Worm (Caenorhabditis elegans): Measurements from ENCODE around the gene clec-66.
A peak's percentile ranks its signal among the peaks of the same experiment; 100 is the strongest.

clec-66 gene

ce11 chrII:12939801-12940200 lies 35.6 kb downstream of the clec-66 start, which contains the start of gene arrd-10:
Gene arrd-10, plus strand, starts transcription at chrII:12940101.
- no peak for TF ChIP-seq nhr-25 (tag; optimal IDR thresholded peaks at IDR 0.05)
- TF ChIP-seq fos-1 (tag; optimal IDR thresholded peaks at IDR 0.05), result no peak
- no peak for TF ChIP-seq elt-3 (tag; optimal IDR thresholded peaks at IDR 0.05)
- no peak for TF ChIP-seq nhr-11 (tag; optimal IDR thresholded peaks at IDR 0.05)
- no peak for TF ChIP-seq Y55F3AM.14 (GFP tag; optimal IDR thresholded peaks at IDR 0.05)

- TF ChIP-seq sma-3 (GFP tag; optimal IDR thresholded peaks at IDR 0.05) (no peak), ztf-1 (GFP tag; conservative IDR thresholded peaks at IDR 0.05) (no peak), sma-9 (GFP tag; optimal IDR thresholded peaks at IDR 0.05) (no peak), sma-9 (tag; optimal IDR thresholded peaks at IDR 0.05) (no peak), unc-39 (tag; optimal IDR thresholded peaks at IDR 0.05) (no peak), elt-3 (tag; optimal IDR thresholded peaks at IDR 0.05) (no peak), crh-2 (tag; optimal IDR thresholded peaks at IDR 0.05) (no peak), mab-5 (tag; optimal IDR thresholded peaks at IDR 0.05) (no peak), nhr-77 (tag; optimal IDR thresholded peaks at IDR 0.05) (no peak), fos-1 (tag; optimal IDR thresholded peaks at IDR 0.05) (no peak), ceh-16 (tag; optimal IDR thresholded peaks at IDR 0.05) (no peak), nhr-11 (tag; optimal IDR thresholded peaks at IDR 0.05) (no peak), snpc-4 (tag; optimal IDR thresholded peaks at IDR 0.05) (no peak), alr-1 (tag; optimal IDR thresholded peaks at IDR 0.05) (no peak), zag-1 (tag; optimal IDR thresholded peaks at IDR 0.05) (no peak), peb-1 (tag; optimal IDR thresholded peaks at IDR 0.05) (no peak), Y55F3AM.14 (GFP tag; optimal IDR thresholded peaks at IDR 0.05) (no peak), nhr-25 (tag; optimal IDR thresholded peaks at IDR 0.05) (no peak), F13H6.1 (tag; optimal IDR thresholded peaks at IDR 0.05) (no peak), nhr-10 (tag; optimal IDR thresholded peaks at IDR 0.05) (no peak), ztf-4 (tag; optimal IDR thresholded peaks at IDR 0.05) (no peak)
These were observed 38.3 kb downstream of the clec-66 start for ce11 chrII:12942496-12942895.

ce11 chrII:12944587-12945126 lies 40.5 kb downstream of the clec-66 start:
- TF ChIP-seq F13H6.1 (tag; optimal IDR thresholded peaks at IDR 0.05) (peak; percentile 94), fos-1 (tag; optimal IDR thresholded peaks at IDR 0.05) (peak; percentile 70), nhr-6 (tag; optimal IDR thresholded peaks at IDR 0.05) (peak; percentile 74), nhr-25 (tag; optimal IDR thresholded peaks at IDR 0.05) (peak; percentile 89), ama-1 (optimal IDR thresholded peaks at IDR 0.05) (peak; percentile 100), nhr-12 (tag; optimal IDR thresholded peaks at IDR 0.05) (no peak), nhr-77 (tag; optimal IDR thresholded peaks at IDR 0.05) (peak; percentile 63), nhr-11 (tag; optimal IDR thresholded peaks at IDR 0.05) (peak; percentile 20), unc-39 (tag; optimal IDR thresholded peaks at IDR 0.05) (no peak), unc-55 (GFP tag; optimal IDR thresholded peaks at IDR 0.05) (peak; percentile 74), nhr-10 (tag; optimal IDR thresholded peaks at IDR 0.05) (peak; percentile 84), peb-1 (tag; optimal IDR thresholded peaks at IDR 0.05) (no peak), snpc-4 (tag; optimal IDR thresholded peaks at IDR 0.05) (peak; percentile 99), nhr-23 (tag; optimal IDR thresholded peaks at IDR 0.05) (no peak), nhr-237 (tag; optimal IDR thresholded peaks at IDR 0.05) (peak; percentile 70), ZK546.5 (tag; optimal IDR thresholded peaks at IDR 0.05) (peak; percentile 34), nhr-21 (tag; optimal IDR thresholded peaks at IDR 0.05) (peak; percentile 95), egl-27 (tag; optimal IDR thresholded peaks at IDR 0.05) (peak; percentile 85), mdl-1 (tag; optimal IDR thresholded peaks at IDR 0.05) (peak; percentile 87 to 91), sem-4 (tag; optimal IDR thresholded peaks at IDR 0.05) (peak; percentile 79), mab-5 (tag; optimal IDR thresholded peaks at IDR 0.05) (peak; percentile 36), Y55F3AM.14 (GFP tag; optimal IDR thresholded peaks at IDR 0.05) (peak; percentile 89), unc-62 (GFP tag; optimal IDR thresholded peaks at IDR 0.05) (no peak), ztf-11 (tag; optimal IDR thresholded peaks at IDR 0.05) (no peak), elt-3 (tag; optimal IDR thresholded peaks at IDR 0.05) (no peak), ceh-16 (tag; optimal IDR thresholded peaks at IDR 0.05) (peak; percentile 98), ztf-1 (GFP tag; conservative IDR thresholded peaks at IDR 0.05) (no peak), mbf-1 (tag; optimal IDR thresholded peaks at IDR 0.05) (no peak), lsy-2 (tag; optimal IDR thresholded peaks at IDR 0.05) (peak; percentile 81 to 85), alr-1 (tag; optimal IDR thresholded peaks at IDR 0.05) (no peak), dmd-4 (tag; optimal IDR thresholded peaks at IDR 0.05) (no peak), C34F6.9 (tag; optimal IDR thresholded peaks at IDR 0.05) (peak; percentile 59), lin-11 (tag; optimal IDR thresholded peaks at IDR 0.05) (peak; percentile 88), nhr-129 (tag; optimal IDR thresholded peaks at IDR 0.05) (peak; percentile 87), gmeb-1 (tag; optimal IDR thresholded peaks at IDR 0.05) (peak; percentile 82), crh-2 (tag; optimal IDR thresholded peaks at IDR 0.05) (peak; percentile 92), ceh-82 (tag; optimal IDR thresholded peaks at IDR 0.05) (peak; percentile 60), lin-13 (GFP tag; optimal IDR thresholded peaks at IDR 0.05) (peak; percentile 90), sma-9 (GFP tag; optimal IDR thresholded peaks at IDR 0.05) (peak; percentile 88), sma-9 (tag; optimal IDR thresholded peaks at IDR 0.05) (no peak), lin-39 (tag; optimal IDR thresholded peaks at IDR 0.05) (no peak), blmp-1 (tag; optimal IDR thresholded peaks at IDR 0.05; ENCODE audit: insufficient read depth) (peak; percentile 62), zag-1 (tag; optimal IDR thresholded peaks at IDR 0.05) (peak; percentile 78), aly-2 (tag; optimal IDR thresholded peaks at IDR 0.05) (no peak), sma-3 (GFP tag; optimal IDR thresholded peaks at IDR 0.05) (peak; percentile 97)

Measured in whole organism, L2 larva.